Fruit fly (Drosophila melanogaster): ENCODE results near the gene D19A.

dm6 chr3L:6162483-6163128, 26.3 kb downstream of the D19A start, which contains the start of gene Prdm13:
- TF ChIP-seq Met (GFP tag; optimal IDR thresholded peaks at IDR 0.05) = no peak
- TF ChIP-seq Hr39 (GFP tag; optimal IDR thresholded peaks at IDR 0.05) = no peak

All from whole organism, prepupa.